Worm (Caenorhabditis elegans) whole organism, L1 larva: ENCODE results near the gene T22D1.18.
A peak's percentile ranks its signal among the peaks of the same experiment; 100 is the strongest.

Source experiments
- F16B12.6 ChIP-seq: fragments of 150-350 bp; optimal IDR thresholded peaks from 2 replicates; lab custom pipeline; 2014; ENCODE audit warnings: missing biosample characterization, missing genetic modification characterization
- Y116A8C.19 ChIP-seq: sonication (generic microtip); optimal IDR thresholded peaks from 2 replicates; lab custom pipeline; 2016; ENCODE audit warnings: missing compliant biosample characterization, missing genetic modification characterization, borderline replicate concordance
- alr-1 ChIP-seq: fragments of 200-800 bp; sonication (Bioruptor generic); optimal IDR thresholded peaks from 2 replicates; lab custom pipeline; 2018; ENCODE audit warnings: borderline replicate concordance, mild to moderate bottlenecking, missing genetic modification characterization, missing compliant biosample characterization
- ceh-63 ChIP-seq: fragments of 200-800 bp; sonication (Bioruptor generic); optimal IDR thresholded peaks from 2 replicates; lab custom pipeline; 2018; ENCODE audit warnings: mild to moderate bottlenecking, missing genetic modification characterization, missing compliant biosample characterization
- ceh-88 ChIP-seq: fragments of 200-800 bp; sonication (Bioruptor generic); IDR thresholded peaks from 2 replicates; pipeline ENCODE4 v1.3.6; 2022; ENCODE audit warnings: missing genetic modification characterization, missing compliant biosample characterization
- dsc-1 ChIP-seq: sonication (generic microtip); optimal IDR thresholded peaks from 2 replicates; lab custom pipeline; 2016; ENCODE audit warnings: mild to moderate bottlenecking, missing genetic modification characterization, missing compliant biosample characterization
- efl-1 ChIP-seq, 4 experiments: fragments of 150-350 bp; optimal IDR thresholded peaks in 3 of 4; peaks in 1 of 4; 1 replicate in 1 of 4; 2 replicates in 3 of 4; lab custom pipeline; 2014; ENCODE audit warnings: missing biosample characterization in 2 of 4, missing genetic modification characterization in 2 of 4, missing genetic modification reagents in 2 of 4
- elt-2 ChIP-seq: sonication (generic microtip); optimal IDR thresholded peaks from 2 replicates; lab custom pipeline; 2016; ENCODE audit warnings: missing genetic modification characterization, mild to moderate bottlenecking, inconsistent platforms, missing compliant biosample characterization, missing genetic modification reagents
- elt-3 ChIP-seq, 6 experiments: fragments of 150-350 bp in 1 of 6; sonication (generic microtip); optimal IDR thresholded peaks; 2 replicates each; lab custom pipeline; 2017 to 2018; ENCODE audit warnings: missing biosample characterization in 6 of 6, missing genetic modification characterization in 6 of 6, inconsistent platforms in 1 of 6
- fkh-10 ChIP-seq: sonication (generic microtip); optimal IDR thresholded peaks from 2 replicates; lab custom pipeline; 2017; ENCODE audit warnings: missing biosample characterization, missing genetic modification reagents, missing genetic modification characterization
- fkh-4 ChIP-seq: sonication (generic microtip); optimal IDR thresholded peaks from 2 replicates; lab custom pipeline; 2016; ENCODE audit warnings: missing compliant biosample characterization, missing genetic modification characterization, borderline replicate concordance
- fkh-8 ChIP-seq: sonication (generic microtip); optimal IDR thresholded peaks from 2 replicates; lab custom pipeline; 2016; ENCODE audit warnings: mild to moderate bottlenecking, missing genetic modification characterization, missing compliant biosample characterization
- hlh-17 ChIP-seq: fragments of 200-800 bp; sonication (Bioruptor generic); optimal IDR thresholded peaks from 2 replicates; lab custom pipeline; 2018; ENCODE audit warnings: missing genetic modification characterization, mild to moderate bottlenecking, missing compliant biosample characterization, moderate library complexity, borderline replicate concordance
- irx-1 ChIP-seq: sonication (generic microtip); optimal IDR thresholded peaks from 2 replicates; lab custom pipeline; 2016; ENCODE audit warnings: missing genetic modification characterization, missing compliant biosample characterization
- isw-1 ChIP-seq: fragments of 200-800 bp; sonication (Bioruptor generic); IDR thresholded peaks from 2 replicates; pipeline ENCODE4 v1.3.6; 2022; ENCODE audit warnings: missing genetic modification characterization, missing compliant biosample characterization
- jun-1 ChIP-seq: fragments of 150-350 bp; optimal IDR thresholded peaks from 2 replicates; lab custom pipeline; 2014; ENCODE audit warnings: missing biosample characterization, missing genetic modification reagents, missing genetic modification characterization
- lin-14 ChIP-seq: fragments of 200-800 bp; sonication (Bioruptor generic); optimal IDR thresholded peaks from 2 replicates; lab custom pipeline; 2018; ENCODE audit warnings: mild to moderate bottlenecking, missing genetic modification characterization, moderate library complexity, missing compliant biosample characterization
- lin-15B ChIP-seq: fragments of 150-350 bp; sonication (generic microtip); optimal IDR thresholded peaks from 3 replicates; lab custom pipeline; 2014; ENCODE audit warnings: missing biosample characterization, missing genetic modification characterization
- lin-35 ChIP-seq, 2 experiments: fragments of 150-350 bp; optimal IDR thresholded peaks; 2 replicates each; lab custom pipeline; 2014; ENCODE audit warnings: missing biosample characterization in 2 of 2, missing genetic modification characterization in 2 of 2, missing genetic modification reagents in 2 of 2
- lsy-2 ChIP-seq, 2 experiments: fragments of 150-350 bp; optimal IDR thresholded peaks; 2 replicates each; lab custom pipeline; 2014; ENCODE audit warnings: missing biosample characterization in 2 of 2, missing genetic modification characterization in 2 of 2
- mab-9 ChIP-seq: fragments of 200-800 bp; sonication (Bioruptor generic); IDR thresholded peaks from 2 replicates; pipeline ENCODE4 v1.3.6; 2022; ENCODE audit warnings: missing genetic modification reagents, missing genetic modification characterization, missing compliant biosample characterization
- mef-2 ChIP-seq: fragments of 150-350 bp; optimal IDR thresholded peaks from 2 replicates; lab custom pipeline; 2014; ENCODE audit warnings: missing biosample characterization, missing genetic modification characterization
- nhr-11 ChIP-seq: fragments of 150-350 bp; optimal IDR thresholded peaks from 2 replicates; lab custom pipeline; 2014; ENCODE audit warnings: missing biosample characterization, missing genetic modification characterization
- nhr-28 ChIP-seq: fragments of 150-350 bp; optimal IDR thresholded peaks from 2 replicates; lab custom pipeline; 2014; ENCODE audit warnings: missing biosample characterization, missing genetic modification characterization
- nhr-47 ChIP-seq: sonication (generic microtip); optimal IDR thresholded peaks from 2 replicates; lab custom pipeline; 2016; ENCODE audit warnings: mild to moderate bottlenecking, missing genetic modification characterization, moderate library complexity, missing compliant biosample characterization
- nhr-71 ChIP-seq: sonication (generic microtip); optimal IDR thresholded peaks from 2 replicates; lab custom pipeline; 2016; ENCODE audit warnings: mild to moderate bottlenecking, missing genetic modification characterization, moderate library complexity, missing compliant biosample characterization
- nhr-84 ChIP-seq: sonication (generic microtip); optimal IDR thresholded peaks from 2 replicates; lab custom pipeline; 2017; ENCODE audit warnings: missing biosample characterization, missing genetic modification characterization
- nhr-85 ChIP-seq: sonication (generic microtip); peaks from one replicate; lab custom pipeline; 2016; ENCODE audit warnings: missing genetic modification characterization, inconsistent platforms, missing compliant biosample characterization
- nhr-90 ChIP-seq: sonication (generic microtip); optimal IDR thresholded peaks from 2 replicates; lab custom pipeline; 2016; ENCODE audit warnings: mild to moderate bottlenecking, missing genetic modification characterization, missing compliant biosample characterization; ENCODE audit not compliant: poor library complexity
- pag-3 ChIP-seq: sonication (generic microtip); optimal IDR thresholded peaks from 2 replicates; lab custom pipeline; 2017; ENCODE audit warnings: missing genetic modification characterization, mild to moderate bottlenecking, missing compliant biosample characterization, antibody characterized with exemption, borderline replicate concordance; ENCODE audit not compliant: insufficient read depth
- pax-3 ChIP-seq: fragments of 200-800 bp; sonication (Bioruptor generic); optimal IDR thresholded peaks from 2 replicates; lab custom pipeline; 2018; ENCODE audit warnings: mild to moderate bottlenecking, missing genetic modification characterization, moderate library complexity, missing compliant biosample characterization
- pqm-1 ChIP-seq: sonication (generic microtip); optimal IDR thresholded peaks from 3 replicates; lab custom pipeline; 2017; ENCODE audit warnings: missing biosample characterization, missing genetic modification characterization
- rnt-1 ChIP-seq: sonication (generic microtip); optimal IDR thresholded peaks from 2 replicates; lab custom pipeline; 2016; ENCODE audit warnings: mild to moderate bottlenecking, missing genetic modification characterization, moderate library complexity, missing compliant biosample characterization
- skn-1 ChIP-seq: fragments of 150-350 bp; optimal IDR thresholded peaks from 2 replicates; lab custom pipeline; 2014; ENCODE audit warnings: missing biosample characterization, missing genetic modification characterization
- snpc-4 ChIP-seq: fragments of 150-350 bp; optimal IDR thresholded peaks from 2 replicates; lab custom pipeline; 2014; ENCODE audit warnings: missing biosample characterization, missing genetic modification characterization
- snu-23 ChIP-seq: sonication (generic microtip); optimal IDR thresholded peaks from 2 replicates; lab custom pipeline; 2016; ENCODE audit warnings: missing genetic modification characterization, missing compliant biosample characterization
- sox-4 ChIP-seq: sonication (generic microtip); optimal IDR thresholded peaks from 2 replicates; lab custom pipeline; 2016; ENCODE audit warnings: missing genetic modification characterization, missing compliant biosample characterization
- sptf-1 ChIP-seq: fragments of 150-350 bp; optimal IDR thresholded peaks from 2 replicates; lab custom pipeline; 2014; ENCODE audit warnings: missing biosample characterization, missing genetic modification characterization
- sup-37 ChIP-seq: fragments of 200-800 bp; sonication (Bioruptor generic); optimal IDR thresholded peaks from 2 replicates; lab custom pipeline; 2018; ENCODE audit warnings: mild to moderate bottlenecking, missing genetic modification characterization, missing compliant biosample characterization
- swsn-7 ChIP-seq: sonication (generic microtip); optimal IDR thresholded peaks from 2 replicates; lab custom pipeline; 2016; ENCODE audit warnings: missing genetic modification characterization, missing compliant biosample characterization
- tbx-2 ChIP-seq: sonication (generic microtip); optimal IDR thresholded peaks from 2 replicates; lab custom pipeline; 2016; ENCODE audit warnings: missing genetic modification characterization, missing compliant biosample characterization
- tlp-1 ChIP-seq: fragments of 150-350 bp; optimal IDR thresholded peaks from 2 replicates; lab custom pipeline; 2014; ENCODE audit warnings: missing biosample characterization, missing genetic modification characterization
- unc-130 ChIP-seq: fragments of 150-350 bp; optimal IDR thresholded peaks from 2 replicates; lab custom pipeline; 2017; ENCODE audit warnings: missing biosample characterization, missing genetic modification characterization, inconsistent platforms
- unc-62 ChIP-seq: fragments of 150-350 bp; optimal IDR thresholded peaks from 2 replicates; lab custom pipeline; 2014; ENCODE audit warnings: missing biosample characterization, missing genetic modification reagents, missing genetic modification characterization
- unc-98 ChIP-seq: fragments of 200-800 bp; sonication (Bioruptor generic); IDR thresholded peaks from 2 replicates; pipeline ENCODE4 v1.3.6; 2022; ENCODE audit warnings: missing genetic modification characterization, missing compliant biosample characterization
- zip-4 ChIP-seq: fragments of 200-800 bp; sonication (Bioruptor generic); optimal IDR thresholded peaks from 2 replicates; lab custom pipeline; 2018; ENCODE audit warnings: mild to moderate bottlenecking, missing genetic modification characterization, moderate library complexity, missing compliant biosample characterization

Gene T22D1.18

ce11 chrIV:6880415-6880814 is 39.5 kb downstream of the T22D1.18 start:
- TF ChIP-seq nhr-85 (tag; lab: Kevin White, UChicago) (no peak), jun-1 (tag; lab: Kevin White, UChicago) (peak; percentile 59), ceh-63 (GFP tag; lab: Kevin White, UChicago) (no peak), pag-3 (tag; lab: Kevin White, UChicago) (no peak), mef-2 (no peak), irx-1 (tag; lab: Kevin White, UChicago) (no peak), dsc-1 (peak; percentile 12), pqm-1 (tag; lab: Kevin White, UChicago) (peak; percentile 12), nhr-90 (tag; lab: Kevin White, UChicago) (peak; percentile 14), lin-15B (tag; lab: Kevin White, UChicago) (no peak), efl-1 (optimal IDR thresholded peaks at IDR 0.05; lab: Kevin White, UChicago) (no peak), efl-1 (GFP tag; optimal IDR thresholded peaks at IDR 0.05 in 1 of 2; lab: Kevin White, UChicago) (peak in 1 of 2 experiments; percentile 81), tlp-1 (peak; percentile 33), lin-35 (GFP tag; optimal IDR thresholded peaks at IDR 0.05; lab: Kevin White, UChicago) (peak in 1 of 2 experiments; percentile 23), elt-2 (tag; lab: Kevin White, UChicago) (peak; percentile 97)

- TF ChIP-seq fkh-8 = peak; percentile 64
- peak; percentile 19 for TF ChIP-seq nhr-47 (tag; lab: Kevin White, UChicago)
- no peak for TF ChIP-seq rnt-1 (tag; lab: Kevin White, UChicago)
- TF ChIP-seq dsc-1 = peak; percentile 51
- peak; percentile 45 for TF ChIP-seq nhr-71 (tag; lab: Kevin White, UChicago)
- no peak for TF ChIP-seq skn-1 (tag; lab: Kevin White, UChicago)
- no peak for TF ChIP-seq zip-4 (GFP tag; lab: Kevin White, UChicago)
- peak; percentile 48 for TF ChIP-seq sox-4 (tag; lab: Kevin White, UChicago)
- TF ChIP-seq fkh-4 (tag; lab: Kevin White, UChicago) = no peak
These were observed 40.2 kb downstream of the T22D1.18 start for ce11 chrIV:6879666-6880210.

ce11 chrIV:6878912-6879554 is 40.9 kb downstream of the T22D1.18 start:
- TF ChIP-seq sox-4 (tag; lab: Kevin White, UChicago) (peak; percentile 49), zip-4 (GFP tag; lab: Kevin White, UChicago) (no peak), mab-9 (GFP tag; lab: Robert Waterston, UW) (no peak), fkh-10 (GFP tag; lab: Kevin White, UChicago) (peak; percentile 78), snu-23 (peak; percentile 75), hlh-17 (GFP tag; lab: Kevin White, UChicago) (no peak), swsn-7 (tag; lab: Kevin White, UChicago) (peak; percentile 68), Y116A8C.19 (tag; lab: Kevin White, UChicago) (no peak), ceh-88 (no peak), tbx-2 (peak; percentile 70), elt-3 (tag; optimal IDR thresholded peaks at IDR 0.05; lab: Kevin White, UChicago) (no peak), alr-1 (no peak), lsy-2 (tag; optimal IDR thresholded peaks at IDR 0.05; lab: Kevin White, UChicago) (peak; percentile 70 to 84), pax-3 (tag; lab: Kevin White, UChicago) (no peak), nhr-85 (tag; lab: Kevin White, UChicago) (no peak), isw-1 (GFP tag; lab: Robert Waterston, UW) (peak; percentile 22; the same call in 1 of the 2 replicates), nhr-11 (tag; lab: Kevin White, UChicago) (peak; percentile 57), skn-1 (tag; lab: Kevin White, UChicago) (peak; percentile 75), nhr-28 (no peak), sptf-1 (tag; lab: Kevin White, UChicago) (no peak), unc-62 (GFP tag; lab: Kevin White, UChicago) (no peak), pag-3 (tag; lab: Kevin White, UChicago) (no peak), nhr-84 (tag; lab: Kevin White, UChicago) (no peak), unc-98 (0 out of 2 replicates have a peak, but pooled peaks have one; percentile 54), unc-130 (tag; lab: Kevin White, UChicago) (peak; percentile 82), sup-37 (peak; percentile 21), snpc-4 (tag; lab: Kevin White, UChicago) (no peak), nhr-47 (tag; lab: Kevin White, UChicago) (peak; percentile 76), F16B12.6 (no peak), lin-14 (GFP tag; lab: Kevin White, UChicago) (peak; percentile 97)
